Fruit fly (Drosophila melanogaster) whole organism, embryonic: ENCODE measurements around the gene Mct1.
A peak's percentile ranks its signal among the peaks of the same experiment; 100 is the strongest.

Experiments
- Ada2b ChIP-seq: fragments of 200-800 bp; sonication (Bioruptor generic); IDR thresholded peaks from 2 replicates; pipeline ENCODE4 v1.3.6; 2022; ENCODE audit warnings: missing biosample characterization, missing genetic modification characterization
- Aef1 ChIP-seq: fragments of 200-800 bp; sonication (Bioruptor generic); IDR thresholded peaks from 3 replicates; pipeline ENCODE4 v1.3.6; 2022; ENCODE audit warnings: missing biosample characterization, missing genetic modification characterization
- B-H2 ChIP-seq: fragments of 200-800 bp; sonication (Bioruptor generic); optimal IDR thresholded peaks from 2 replicates; lab custom pipeline; 2018; ENCODE audit warnings: missing biosample characterization, mild to moderate bottlenecking, missing genetic modification characterization
- CG10431 ChIP-seq: fragments of 200-800 bp; sonication (Bioruptor generic); optimal IDR thresholded peaks from 3 replicates; lab custom pipeline; 2018; ENCODE audit warnings: missing biosample characterization, mild to moderate bottlenecking, missing genetic modification characterization
- CG12744 ChIP-seq: fragments of 200-800 bp; sonication (Bioruptor generic); optimal IDR thresholded peaks from 2 replicates; lab custom pipeline; 2016; ENCODE audit warnings: missing biosample characterization, missing genetic modification characterization
- CG12769 ChIP-seq: fragments of 200-800 bp; sonication (Bioruptor generic); optimal IDR thresholded peaks from 2 replicates; lab custom pipeline; 2019; ENCODE audit warnings: missing biosample characterization, mild to moderate bottlenecking, missing genetic modification characterization, moderate library complexity
- CG13296 ChIP-seq: fragments of 200-800 bp; sonication (Bioruptor generic); optimal IDR thresholded peaks from 3 replicates; lab custom pipeline; 2018; ENCODE audit warnings: missing biosample characterization, mild to moderate bottlenecking, missing genetic modification characterization
- CG13624 ChIP-seq: fragments of 200-800 bp; sonication (Bioruptor generic); optimal IDR thresholded peaks from 2 replicates; lab custom pipeline; 2016; ENCODE audit warnings: missing biosample characterization, missing genetic modification characterization
- CG14710 ChIP-seq: fragments of 200-800 bp; sonication (Bioruptor generic); optimal IDR thresholded peaks from 3 replicates; lab custom pipeline; 2019; ENCODE audit warnings: missing biosample characterization, mild to moderate bottlenecking, missing genetic modification characterization, moderate library complexity
- CG14860 ChIP-seq: fragments of 200-800 bp; sonication (Bioruptor generic); IDR thresholded peaks from 3 replicates; pipeline ENCODE4 v1.3.6; 2022; ENCODE audit warnings: missing biosample characterization, missing genetic modification characterization; ENCODE audit not compliant: partially characterized antibody
- CG15011 ChIP-seq: fragments of 200-800 bp; sonication (Bioruptor generic); optimal IDR thresholded peaks from 3 replicates; lab custom pipeline; 2018; ENCODE audit warnings: missing biosample characterization, mild to moderate bottlenecking, missing genetic modification characterization
- CG15479 ChIP-seq: fragments of 200-800 bp; sonication (Bioruptor generic); optimal IDR thresholded peaks from 3 replicates; lab custom pipeline; 2019; ENCODE audit warnings: missing biosample characterization, mild to moderate bottlenecking, missing genetic modification characterization, moderate library complexity
- CG18011 ChIP-seq: fragments of 200-800 bp; sonication (Bioruptor generic); optimal IDR thresholded peaks from 2 replicates; lab custom pipeline; 2017; ENCODE audit warnings: missing biosample characterization, missing genetic modification characterization, mild to moderate bottlenecking, moderate library complexity, missing genotype
- CG33557 ChIP-seq: fragments of 200-800 bp; sonication (Bioruptor generic); optimal IDR thresholded peaks from 2 replicates; lab custom pipeline; 2019; ENCODE audit warnings: missing biosample characterization, mild to moderate bottlenecking, missing genetic modification characterization, moderate library complexity
- CG3838 ChIP-seq: fragments of 200-800 bp; sonication (Bioruptor generic); optimal IDR thresholded peaks from 3 replicates; lab custom pipeline; 2016; ENCODE audit warnings: missing biosample characterization, missing genetic modification characterization
- CG4328 ChIP-seq: fragments of 200-800 bp; sonication (Bioruptor generic); optimal IDR thresholded peaks from 3 replicates; lab custom pipeline; 2017; ENCODE audit warnings: missing biosample characterization, missing genetic modification reagents, missing genetic modification characterization
- CG4820 ChIP-seq: fragments of 200-800 bp; sonication (Bioruptor generic); optimal IDR thresholded peaks from 3 replicates; lab custom pipeline; 2016; ENCODE audit warnings: missing biosample characterization, missing genetic modification characterization
- CG6854 ChIP-seq: fragments of 200-800 bp; sonication (Bioruptor generic); optimal IDR thresholded peaks from 3 replicates; lab custom pipeline; 2017; ENCODE audit warnings: missing biosample characterization, mild to moderate bottlenecking, missing genetic modification characterization
- CG9727 ChIP-seq: fragments of 200-800 bp; sonication (Bioruptor generic); optimal IDR thresholded peaks from 3 replicates; lab custom pipeline; 2017; ENCODE audit warnings: missing biosample characterization, mild to moderate bottlenecking, missing genetic modification characterization
- Chrac-16 ChIP-seq: fragments of 200-800 bp; sonication (Bioruptor generic); optimal IDR thresholded peaks from 3 replicates; lab custom pipeline; 2016; ENCODE audit warnings: missing biosample characterization, missing genetic modification characterization
- Dref ChIP-seq: fragments of 200-800 bp; sonication (Bioruptor generic); IDR thresholded peaks from 2 replicates; pipeline ENCODE4 v1.3.6; 2022; ENCODE audit warnings: missing biosample characterization, missing genetic modification characterization
- MESR4 ChIP-seq: fragments of 200-800 bp; sonication (Bioruptor generic); optimal IDR thresholded peaks from 2 replicates; lab custom pipeline; 2018; ENCODE audit warnings: missing biosample characterization, mild to moderate bottlenecking, missing genetic modification characterization, moderate library complexity
- NK7.1 ChIP-seq: fragments of 200-800 bp; sonication (Bioruptor generic); optimal IDR thresholded peaks from 3 replicates; lab custom pipeline; 2016; ENCODE audit warnings: missing biosample characterization, missing genetic modification characterization
- PHDP ChIP-seq: fragments of 200-800 bp; sonication (Bioruptor generic); optimal IDR thresholded peaks from 3 replicates; lab custom pipeline; 2018; ENCODE audit warnings: missing biosample characterization, mild to moderate bottlenecking, missing genetic modification characterization, moderate library complexity
- Side ChIP-seq: fragments of 200-800 bp; sonication (Bioruptor generic); optimal IDR thresholded peaks from 2 replicates; lab custom pipeline; 2016; ENCODE audit warnings: missing biosample characterization, missing genetic modification characterization
- Six4 ChIP-seq: fragments of 200-800 bp; sonication (Bioruptor generic); optimal IDR thresholded peaks from 2 replicates; lab custom pipeline; 2016; ENCODE audit warnings: missing biosample characterization, missing genetic modification characterization
- Tbp ChIP-seq: fragments of >200 bp; optimal IDR thresholded peaks from 2 replicates; lab custom pipeline; 2018; ENCODE audit warnings: missing biosample characterization, missing genetic modification characterization
- ab ChIP-seq: fragments of 200-800 bp; sonication (Bioruptor generic); optimal IDR thresholded peaks from 2 replicates; lab custom pipeline; 2016; ENCODE audit warnings: missing biosample characterization, missing genetic modification characterization
- abd-A ChIP-seq: fragments of 200-800 bp; sonication (Bioruptor generic); optimal IDR thresholded peaks from 3 replicates; lab custom pipeline; 2019; ENCODE audit warnings: missing biosample characterization, mild to moderate bottlenecking, missing genetic modification characterization, moderate library complexity
- amos ChIP-seq: fragments of 200-800 bp; sonication (Bioruptor generic); IDR thresholded peaks from 2 replicates; pipeline ENCODE4 v1.3.6; 2022; ENCODE audit warnings: missing biosample characterization, missing genetic modification characterization; ENCODE audit not compliant: partially characterized antibody
- chif ChIP-seq, 2 experiments: fragments of 200-800 bp; sonication (Bioruptor generic); optimal IDR thresholded peaks; 3 replicates each; lab custom pipeline; 2016; ENCODE audit warnings: missing biosample characterization in 2 of 2, missing genetic modification characterization in 2 of 2
- chm ChIP-seq: fragments of 200-800 bp; sonication (Bioruptor generic); IDR thresholded peaks from 2 replicates; pipeline ENCODE4 v1.3.6; 2022; ENCODE audit warnings: missing biosample characterization, missing genetic modification characterization
- croc ChIP-seq: fragments of 200-800 bp; sonication (Bioruptor generic); conservative IDR thresholded peaks from 3 replicates; pipeline ENCODE4 v1.3.6; 2022; ENCODE audit warnings: missing biosample characterization, missing genetic modification characterization
- crp ChIP-seq, 2 experiments: fragments of 200-800 bp; sonication (Bioruptor generic); optimal IDR thresholded peaks; 2 replicates in 1 of 2; 3 replicates in 1 of 2; lab custom pipeline; 2017; ENCODE audit warnings: missing biosample characterization in 2 of 2, missing genetic modification characterization in 2 of 2, mild to moderate bottlenecking in 1 of 2, moderate library complexity in 1 of 2
- emc ChIP-seq: fragments of 200-800 bp; sonication (Bioruptor generic); optimal IDR thresholded peaks from 2 replicates; lab custom pipeline; 2016; ENCODE audit warnings: missing biosample characterization, missing genetic modification characterization
- fd96Cb ChIP-seq: fragments of 200-800 bp; sonication (Bioruptor generic); optimal IDR thresholded peaks from 2 replicates; lab custom pipeline; 2018; ENCODE audit warnings: missing biosample characterization, mild to moderate bottlenecking, missing genetic modification characterization, moderate library complexity
- hb ChIP-seq: fragments of 200-800 bp; sonication (Bioruptor generic); IDR thresholded peaks from 3 replicates; pipeline ENCODE4 v1.3.6; 2022; ENCODE audit warnings: missing biosample characterization, missing genetic modification characterization; ENCODE audit not compliant: partially characterized antibody
- hbn ChIP-seq: fragments of 200-800 bp; sonication (Bioruptor generic); IDR thresholded peaks from 2 replicates; pipeline ENCODE4 v1.3.6; 2022; ENCODE audit warnings: missing biosample characterization, missing genetic modification characterization; ENCODE audit not compliant: partially characterized antibody
- hth ChIP-seq: fragments of >200 bp; optimal IDR thresholded peaks from 2 replicates; lab custom pipeline; 2017; ENCODE audit warnings: inconsistent platforms
- klu ChIP-seq: fragments of 200-800 bp; sonication (Bioruptor generic); IDR thresholded peaks from 2 replicates; pipeline ENCODE4 v1.3.6; 2022; ENCODE audit warnings: missing biosample characterization, missing genetic modification characterization
- lab ChIP-seq: fragments of 200-800 bp; sonication (Bioruptor generic); optimal IDR thresholded peaks from 3 replicates; lab custom pipeline; 2017; ENCODE audit warnings: missing biosample characterization, missing genetic modification characterization, mild to moderate bottlenecking, moderate library complexity, missing genetic modification reagents
- p53 ChIP-seq: fragments of 200-800 bp; sonication (Bioruptor generic); optimal IDR thresholded peaks from 2 replicates; lab custom pipeline; 2016; ENCODE audit warnings: missing biosample characterization, missing genetic modification characterization
- run ChIP-seq: fragments of 200-800 bp; sonication (Bioruptor generic); optimal IDR thresholded peaks from 3 replicates; lab custom pipeline; 2018; ENCODE audit warnings: missing biosample characterization, mild to moderate bottlenecking, missing genetic modification characterization
- sna ChIP-seq: fragments of 200-800 bp; sonication (Bioruptor generic); IDR thresholded peaks from 2 replicates; pipeline ENCODE4 v1.3.6; 2022; ENCODE audit warnings: missing biosample characterization, missing genetic modification characterization; ENCODE audit not compliant: partially characterized antibody
- sqz ChIP-seq: fragments of 200-800 bp; sonication (Bioruptor generic); optimal IDR thresholded peaks from 3 replicates; lab custom pipeline; 2018; ENCODE audit warnings: missing biosample characterization, mild to moderate bottlenecking, missing genetic modification characterization
- wdn ChIP-seq: fragments of 200-800 bp; sonication (Bioruptor generic); IDR thresholded peaks from 2 replicates; pipeline ENCODE4 v1.3.6; 2022; ENCODE audit warnings: missing biosample characterization, missing genetic modification characterization
- zfh1 ChIP-seq: fragments of 200-800 bp; sonication (Bioruptor generic); IDR thresholded peaks from 3 replicates; pipeline ENCODE4 v1.3.6; 2022; ENCODE audit warnings: missing biosample characterization, missing genetic modification characterization

The Mct1 gene

dm6 chrX:2145114-2145513 lies 43.9 kb upstream of the Mct1 start, which contains the start of gene Pgd (continued):
- TF ChIP-seq CG13296 (GFP tag; lab: Kevin White, UChicago), result peak; percentile 25
- no peak for TF ChIP-seq chif (GFP tag; optimal IDR thresholded peaks at IDR 0.05; lab: Kevin White, UChicago)
- TF ChIP-seq, all 482 proteins: peak for 49

dm6 chrX:2145690-2146470 lies 43.1 kb upstream of the Mct1 start:
- TF ChIP-seq CG33557 (GFP tag; lab: Kevin White, UChicago) (peak; percentile 42), CG4820 (GFP tag; lab: Kevin White, UChicago) (no peak), CG15479 (GFP tag; lab: Kevin White, UChicago) (peak; percentile 27), klu (GFP tag; lab: Robert Waterston, UW) (no peak), abd-A (tag; lab: Kevin White, UChicago) (no peak), Side (GFP tag; lab: Kevin White, UChicago) (peak; percentile 9), crp (GFP tag; optimal IDR thresholded peaks at IDR 0.05; lab: Kevin White, UChicago) (peak in 1 of 2 experiments; percentile 39), Aef1 (GFP tag; lab: Robert Waterston, UW) (peak; percentile 46; the same call in 1 of the 3 replicates), emc (no peak), Chrac-16 (no peak), Ada2b (GFP tag; lab: Robert Waterston, UW) (no peak), CG12744 (GFP tag; lab: Kevin White, UChicago) (no peak), CG10431 (GFP tag; lab: Kevin White, UChicago) (no peak), CG14710 (tag; lab: Kevin White, UChicago) (peak; percentile 2), CG13624 (GFP tag; lab: Kevin White, UChicago) (peak; percentile 61), ab (GFP tag; lab: Kevin White, UChicago) (no peak), MESR4 (GFP tag; lab: Kevin White, UChicago) (no peak), hth (lab: Kevin White, UChicago) (no peak), fd96Cb (tag; lab: Kevin White, UChicago) (no peak), hb (GFP tag; lab: Robert Waterston, UW) (peak; percentile 77; the same call in 2 of the 3 replicates), chm (GFP tag; lab: Robert Waterston, UW) (no peak), PHDP (tag; lab: Kevin White, UChicago) (peak; percentile 21), Dref (no peak), sna (GFP tag; lab: Robert Waterston, UW) (peak; percentile 75), hbn (peak; percentile 60), B-H2 (GFP tag; lab: Kevin White, UChicago) (peak; percentile 47), run (tag; lab: Kevin White, UChicago) (no peak), wdn (GFP tag; lab: Robert Waterston, UW) (0 out of 2 replicates have a peak, but pooled peaks have one; percentile 20), CG14860 (peak; percentile 78), lab (GFP tag; lab: Kevin White, UChicago) (peak; percentile 41), CG6854 (no peak), CG9727 (GFP tag; lab: Kevin White, UChicago) (peak; percentile 60), Tbp (GFP tag; lab: Kevin White, UChicago) (no peak), amos (peak; percentile 68), zfh1 (GFP tag; lab: Robert Waterston, UW) (peak; percentile 12; the same call in 1 of the 3 replicates), CG4328 (GFP tag; lab: Kevin White, UChicago) (peak; percentile 46), NK7.1 (GFP tag; lab: Kevin White, UChicago) (no peak), p53 (GFP tag; lab: Kevin White, UChicago) (no peak), CG18011 (GFP tag; lab: Kevin White, UChicago) (no peak), sqz (GFP tag; lab: Kevin White, UChicago) (no peak), croc (no peak), CG3838 (GFP tag; lab: Kevin White, UChicago) (no peak), CG15011 (GFP tag; lab: Kevin White, UChicago) (no peak), CG12769 (no peak), Six4 (GFP tag; lab: Kevin White, UChicago) (no peak)
